In genomic region chrIII:6145896-6146295, ce11 we compare ENCODE assay signal across 1 worm cellular context.
TF ChIP-seq lines count a peak whose summit lies in the region.

Gene Y42G9A.3 (plus strand): TSS chrIII:6146258.

TF ChIP-seq in whole organism, L4 larva, 104 proteins besides CTCF, POLR2A, EP300 and RAD21 (continued from another document):
- TF ChIP-seq ceh-32 (tag; optimal IDR thresholded peaks at IDR 0.05; lab: Kevin White, UChicago; ENCODE audit: poor library complexity) (no peak), F49E8.2 (tag; optimal IDR thresholded peaks at IDR 0.05; lab: Kevin White, UChicago; ENCODE audit: borderline replicate concordance) (no peak), daf-8 (GFP tag; IDR thresholded peaks at IDR 0.05; lab: Robert Waterston, UW) (no peak), mdt-29 (GFP tag; IDR thresholded peaks at IDR 0.05; lab: Robert Waterston, UW) (no peak), egl-27 (tag; optimal IDR thresholded peaks at IDR 0.05; lab: Kevin White, UChicago) (no peak)
TF ChIP-seq in whole organism, L4 larva: peak in this region for 5.
